Worm (Caenorhabditis elegans): ENCODE measurements around the gene sri-51.

DNA sequence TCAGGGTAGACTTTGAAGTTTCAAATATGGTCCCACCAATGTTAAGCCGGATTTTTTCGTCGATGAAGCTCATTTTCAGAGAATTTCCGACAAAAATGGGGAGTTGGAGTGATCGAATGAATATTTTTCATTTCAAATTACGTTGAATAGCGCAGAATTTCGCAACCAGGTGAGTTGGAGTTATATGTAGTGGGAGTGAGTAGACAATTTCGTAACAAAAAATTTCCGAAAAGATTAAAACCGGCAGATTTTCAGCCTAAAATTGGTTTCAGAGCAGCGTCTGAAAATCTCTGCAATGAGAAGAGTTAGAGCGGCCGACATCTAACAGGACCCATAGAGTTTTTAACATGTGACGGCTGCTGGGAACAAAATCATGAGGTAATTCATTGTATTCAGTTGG lies 9.8 kb upstream of the sri-51 start, which contains the start of gene sdz-35:
- no peak for TF ChIP-seq hmbx-1 (tag; optimal IDR thresholded peaks at IDR 0.05)
- no peak for TF ChIP-seq hnd-1 (tag; optimal IDR thresholded peaks at IDR 0.05)
- TF ChIP-seq pes-1 (GFP tag; IDR thresholded peaks at IDR 0.05): no peak
- no peak for TF ChIP-seq ama-1 (optimal IDR thresholded peaks at IDR 0.05)
- no peak for TF ChIP-seq tra-4 (tag; optimal IDR thresholded peaks at IDR 0.05)
- no peak for TF ChIP-seq ceh-36 (tag; optimal IDR thresholded peaks at IDR 0.05)
- no peak for TF ChIP-seq B0310.2 (tag; optimal IDR thresholded peaks at IDR 0.05)
- TF ChIP-seq tbx-37 (GFP tag; conservative IDR thresholded peaks at IDR 0.05): no peak
- no peak for TF ChIP-seq ets-7 (tag; optimal IDR thresholded peaks at IDR 0.05)
